Fruit fly (Drosophila melanogaster) whole organism, pupa: ENCODE results near the gene CG32388.

ENCODE experiments used
- CG9948 ChIP-seq: fragments of 200-800 bp; sonication (Bioruptor generic); optimal IDR thresholded peaks from 2 replicates; lab custom pipeline; 2018; ENCODE audit warnings: missing biosample characterization, mild to moderate bottlenecking, missing genetic modification characterization, moderate library complexity
- gl ChIP-seq: fragments of 200-800 bp; sonication (Bioruptor generic); optimal IDR thresholded peaks from 2 replicates; lab custom pipeline; 2018; ENCODE audit warnings: missing biosample characterization, mild to moderate bottlenecking, missing genetic modification characterization

DNA sequence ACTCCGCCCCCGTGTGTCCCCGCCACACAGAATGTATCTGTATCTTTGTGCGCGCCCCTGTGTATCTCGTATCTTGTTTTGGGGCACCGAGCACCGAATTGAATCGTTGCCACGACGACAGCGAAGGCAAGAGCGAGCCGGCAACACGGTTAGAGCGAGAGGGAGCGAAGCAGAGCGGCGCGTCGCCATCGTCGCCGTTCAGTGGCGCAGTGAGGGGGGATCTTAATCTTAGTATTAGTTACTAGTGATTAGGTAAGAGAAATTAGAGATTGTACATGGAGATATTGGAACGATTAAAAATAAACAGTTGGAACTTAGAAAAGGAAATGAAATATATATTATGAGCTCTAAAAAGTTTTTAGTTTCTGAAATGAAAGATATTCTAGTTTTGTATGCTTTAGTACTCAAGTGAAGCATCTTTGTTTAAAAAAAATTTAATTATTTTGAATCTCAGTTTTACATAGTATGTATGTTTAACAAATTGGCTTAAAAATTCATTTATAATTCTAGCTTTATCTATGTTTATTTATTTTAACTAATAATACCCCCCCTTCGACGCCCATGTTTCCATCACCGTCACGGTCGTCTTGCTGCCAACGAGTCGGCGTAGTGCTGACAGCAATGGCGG is 4.7 kb upstream of the CG32388 start:
- TF ChIP-seq gl (tag; lab: Kevin White, UChicago) (peak; percentile 13), CG9948 (tag; lab: Kevin White, UChicago) (peak; percentile 76)
